Worm (Caenorhabditis elegans): ENCODE results near the gene tsg-101.

tsg-101 gene

DNA sequence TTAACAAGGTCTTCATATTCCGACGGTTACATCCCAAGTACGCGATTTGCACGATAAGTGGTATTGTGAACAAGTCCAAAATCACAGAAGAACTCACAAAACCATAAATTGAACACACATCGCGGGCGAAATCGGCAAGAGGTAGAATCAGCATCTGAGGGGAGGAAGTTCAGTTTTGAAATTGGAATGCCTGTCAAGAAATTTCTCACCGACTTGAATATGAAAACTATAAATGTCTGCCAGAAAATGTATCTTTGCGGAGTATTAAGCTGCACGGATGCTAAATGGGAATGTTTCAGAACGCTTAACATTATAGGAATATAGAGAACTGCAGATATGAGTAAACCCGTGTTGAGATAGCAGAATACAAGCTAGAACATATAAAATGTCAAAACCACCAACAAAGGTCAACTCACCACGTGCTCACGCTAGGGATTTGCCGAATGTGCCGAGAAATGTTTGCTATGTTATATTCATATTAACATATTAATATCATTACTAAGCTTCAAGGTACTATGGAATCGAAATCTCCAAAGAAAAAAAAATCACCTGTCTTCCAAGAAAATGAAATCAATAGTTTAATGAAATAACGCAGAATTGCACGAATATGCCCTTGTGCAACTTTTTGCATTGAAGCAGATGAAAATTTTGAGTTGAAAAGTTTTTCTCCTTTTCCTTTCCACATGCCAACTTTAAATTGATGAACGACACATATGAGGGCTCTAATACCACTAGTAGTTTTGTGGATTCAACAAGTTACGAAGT is 32.0 kb downstream of the tsg-101 start, which contains the start of gene srz-82:
srz-82 (plus strand) TSS at position 701 of the 765 bp plus-strand sequence.
- TF ChIP-seq unc-86 (tag; optimal IDR thresholded peaks at IDR 0.05) = no peak
- TF ChIP-seq hlh-4 (tag; optimal IDR thresholded peaks at IDR 0.05) = peak; percentile 99
- TF ChIP-seq fkh-8 (tag; optimal IDR thresholded peaks at IDR 0.05) = peak; percentile 32
- no peak for TF ChIP-seq efl-1 (optimal IDR thresholded peaks at IDR 0.05)
- TF ChIP-seq efl-1 (GFP tag; optimal IDR thresholded peaks at IDR 0.05 in 1 of 2) = peak in 1 of 2 experiments; percentile 15

- no peak for TF ChIP-seq aly-2 (tag; optimal IDR thresholded peaks at IDR 0.05)
- TF ChIP-seq aha-1 (tag; optimal IDR thresholded peaks at IDR 0.05) = no peak
Measured at ce11 chrIV:3481760-3482159, 32.6 kb downstream of the tsg-101 start, which contains the start of gene srz-37. Gene srz-37 (minus strand): TSS chrIV:3481860.

ce11 chrIV:3478911-3479385 is 35.4 kb downstream of the tsg-101 start, which contains the start of the genes srz-70 and C09G12.5:
Gene srz-70 (minus strand): TSS chrIV:3479011.
Gene C09G12.5 (plus strand): TSS chrIV:3479335.
- TF ChIP-seq aly-2 (tag; optimal IDR thresholded peaks at IDR 0.05) (no peak), swsn-7 (tag; optimal IDR thresholded peaks at IDR 0.05) (no peak), nhr-85 (tag) (no peak)

DNA sequence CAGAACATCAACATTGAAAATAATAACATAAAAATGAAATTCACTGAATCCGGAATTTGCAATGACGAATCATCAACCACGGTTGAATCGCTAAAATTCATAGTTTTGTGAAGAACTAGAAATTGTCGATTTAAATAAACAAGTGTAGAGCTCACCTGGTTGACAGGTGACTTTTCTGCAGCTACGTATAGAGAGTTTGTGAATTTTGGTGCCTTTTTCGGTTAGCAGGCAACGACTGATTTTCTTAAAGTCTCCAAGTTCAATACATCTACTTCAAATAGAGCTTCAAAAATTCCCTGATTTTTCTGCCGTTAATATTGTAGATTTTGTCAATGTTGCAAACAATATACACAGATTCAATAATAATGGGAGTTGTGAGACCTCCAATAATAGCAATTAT is 37.2 kb downstream of the tsg-101 start, which contains the start of gene srz-69:
srz-69 (minus strand) TSS at position 101 of the 400 bp plus-strand sequence.
- TF ChIP-seq hlh-4 (tag; optimal IDR thresholded peaks at IDR 0.05) = no peak
- no peak for TF ChIP-seq ceh-88 (GFP tag; IDR thresholded peaks at IDR 0.05)
- TF ChIP-seq nhr-237 (tag; optimal IDR thresholded peaks at IDR 0.05) = no peak
- TF ChIP-seq ceh-63 (GFP tag; optimal IDR thresholded peaks at IDR 0.05) = no peak
- no peak for TF ChIP-seq dsc-1 (tag; optimal IDR thresholded peaks at IDR 0.05)
- no peak for TF ChIP-seq aly-2 (tag; optimal IDR thresholded peaks at IDR 0.05)
- no peak for TF ChIP-seq sptf-1 (tag; optimal IDR thresholded peaks at IDR 0.05)
- no peak for TF ChIP-seq mef-2 (tag; optimal IDR thresholded peaks at IDR 0.05)
- no peak for TF ChIP-seq irx-1 (tag; optimal IDR thresholded peaks at IDR 0.05)
- no peak for TF ChIP-seq tlp-1 (tag; optimal IDR thresholded peaks at IDR 0.05)
- TF ChIP-seq mep-1 (tag; optimal IDR thresholded peaks at IDR 0.05) = no peak
- no peak for TF ChIP-seq alr-1 (tag; optimal IDR thresholded peaks at IDR 0.05; ENCODE audit: borderline replicate concordance)
- TF ChIP-seq skn-1 (tag; optimal IDR thresholded peaks at IDR 0.05) = no peak
- TF ChIP-seq nhr-19 (GFP tag; conservative IDR thresholded peaks at IDR 0.05) = no peak
- TF ChIP-seq nhr-12 (tag; optimal IDR thresholded peaks at IDR 0.05) = no peak
- no peak for TF ChIP-seq hpl-2 (GFP tag; optimal IDR thresholded peaks at IDR 0.05)
- no peak for TF ChIP-seq unc-86 (tag; optimal IDR thresholded peaks at IDR 0.05)

DNA sequence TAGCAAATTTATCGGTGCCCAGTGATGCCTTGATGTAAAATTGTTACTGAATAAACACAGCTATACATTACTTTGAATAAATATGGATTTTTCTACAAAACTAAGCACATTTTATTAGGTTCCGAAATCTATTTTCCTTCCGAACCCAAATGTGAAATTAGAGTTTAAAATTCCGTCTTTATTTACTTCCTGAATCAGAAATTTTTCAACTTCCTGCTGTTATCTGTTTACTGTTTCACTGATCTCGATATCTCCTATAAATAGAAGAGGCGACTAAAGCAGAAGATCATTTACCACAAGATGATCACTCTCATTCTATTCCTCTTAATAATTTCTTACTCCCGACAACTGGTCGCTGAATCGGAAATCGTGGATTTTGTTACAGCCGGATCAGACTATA is 44.6 kb downstream of the tsg-101 start, which contains the start of gene F58E2.2:
F58E2.2 (plus strand) TSS at position 301 of the 400 bp plus-strand sequence.
- TF ChIP-seq nhr-85 (tag) (peak; percentile 0), mep-1 (tag; optimal IDR thresholded peaks at IDR 0.05) (no peak)

ce11 chrIV:3467751-3468150 is 46.6 kb downstream of the tsg-101 start:
- no peak for TF ChIP-seq isw-1 (GFP tag; IDR thresholded peaks at IDR 0.05)
- TF ChIP-seq C34B4.2 (tag; optimal IDR thresholded peaks at IDR 0.05) = no peak
- TF ChIP-seq snpc-4 (tag; optimal IDR thresholded peaks at IDR 0.05) = no peak

- TF ChIP-seq nhr-11 (tag; optimal IDR thresholded peaks at IDR 0.05) = no peak
- no peak for TF ChIP-seq unc-62 (GFP tag; optimal IDR thresholded peaks at IDR 0.05)
- TF ChIP-seq efl-1 (optimal IDR thresholded peaks at IDR 0.05) = no peak
- TF ChIP-seq efl-1 (GFP tag; optimal IDR thresholded peaks at IDR 0.05 in 1 of 2) = no peak
Measured at ce11 chrIV:3467128-3467527, 47.2 kb downstream of the tsg-101 start, which contains the start of gene F58E2.3. Gene F58E2.3 (plus strand): TSS chrIV:3467428.
